Fruit fly (Drosophila melanogaster) whole organism, wandering third instar larva: Measurements from ENCODE around the gene CG14014.
A peak's percentile ranks its signal among the peaks of the same experiment; 100 is the strongest.

Experiments used
- CG9705 ChIP-seq: fragments of 200-800 bp; sonication (Bioruptor generic); optimal IDR thresholded peaks from 2 replicates; lab custom pipeline; 2018; ENCODE audit warnings: missing biosample characterization, mild to moderate bottlenecking, missing genetic modification characterization
- CrebA ChIP-seq: fragments of 200-800 bp; sonication (Bioruptor generic); optimal IDR thresholded peaks from 2 replicates; lab custom pipeline; 2016; ENCODE audit warnings: missing biosample characterization, mild to moderate bottlenecking, missing genetic modification characterization, borderline replicate concordance
- Dfd ChIP-seq: fragments of >200 bp; optimal IDR thresholded peaks from 2 replicates; lab custom pipeline; 2017; ENCODE audit warnings: missing biosample characterization, missing genetic modification characterization
- Dif ChIP-seq: fragments of 200-275, 200-300 bp; sonication (Bioruptor generic); optimal IDR thresholded peaks from 2 replicates; lab custom pipeline; 2018; ENCODE audit warnings: missing biosample characterization, missing genetic modification characterization; ENCODE audit not compliant: partially characterized antibody
- GATAd ChIP-seq: sonication (Bioruptor generic); optimal IDR thresholded peaks from 2 replicates; lab custom pipeline; 2016; ENCODE audit warnings: missing biosample characterization, missing genetic modification characterization
- HLH106 ChIP-seq: fragments of 200-800 bp; optimal IDR thresholded peaks from 3 replicates; lab custom pipeline; 2019; ENCODE audit warnings: missing biosample characterization, mild to moderate bottlenecking, missing genetic modification characterization, moderate library complexity
- Hnf4 ChIP-seq: fragments of 200-800 bp; sonication (Bioruptor generic); optimal IDR thresholded peaks from 2 replicates; lab custom pipeline; 2016; ENCODE audit warnings: missing biosample characterization, mild to moderate bottlenecking, missing genetic modification characterization
- Hr78 ChIP-seq: fragments of >200 bp; optimal IDR thresholded peaks from 2 replicates; lab custom pipeline; 2017; ENCODE audit warnings: missing biosample characterization, missing genetic modification characterization
- Hr83 ChIP-seq: fragments of 200-300 bp; sonication (Bioruptor generic); optimal IDR thresholded peaks from 2 replicates; lab custom pipeline; 2016; ENCODE audit warnings: missing biosample characterization, mild to moderate bottlenecking, missing genetic modification characterization, moderate library complexity; ENCODE audit not compliant: poor library complexity, severe bottlenecking
- Jra ChIP-seq: sonication (Bioruptor generic); optimal IDR thresholded peaks from 2 replicates; lab custom pipeline; 2016; ENCODE audit warnings: missing biosample characterization, missing genetic modification characterization
- Myc ChIP-seq: fragments of >200 bp; optimal IDR thresholded peaks from 2 replicates; lab custom pipeline; 2017
- N ChIP-seq: fragments of >200 bp; optimal IDR thresholded peaks from 2 replicates; lab custom pipeline; 2018; ENCODE audit warnings: missing biosample characterization, missing external identifiers, missing genetic modification characterization
- OdsH ChIP-seq: fragments of 200-800 bp; sonication (Bioruptor generic); optimal IDR thresholded peaks from 2 replicates; lab custom pipeline; 2016; ENCODE audit warnings: missing biosample characterization, mild to moderate bottlenecking, missing genetic modification characterization
- Rel ChIP-seq, 2 experiments: fragments of 200-800 bp; sonication (Bioruptor generic) in 1 of 2; optimal IDR thresholded peaks; 2 replicates in 1 of 2; 3 replicates in 1 of 2; lab custom pipeline; 2016 to 2019; ENCODE audit warnings: mild to moderate bottlenecking in 2 of 2, missing biosample characterization in 2 of 2, missing genetic modification characterization in 2 of 2, moderate library complexity in 1 of 2
- Vsx2 ChIP-seq: fragments of 200-300, 225-300 bp; sonication (Bioruptor generic); optimal IDR thresholded peaks from 2 replicates; lab custom pipeline; 2018; ENCODE audit warnings: missing biosample characterization, missing genetic modification characterization; ENCODE audit not compliant: partially characterized antibody
- br ChIP-seq: fragments of 200-800 bp; sonication (Bioruptor generic); optimal IDR thresholded peaks from 2 replicates; lab custom pipeline; 2016; ENCODE audit warnings: missing biosample characterization, missing genetic modification characterization
- brk ChIP-seq: fragments of 200-800 bp; sonication (Bioruptor generic); optimal IDR thresholded peaks from 2 replicates; lab custom pipeline; 2016; ENCODE audit warnings: missing biosample characterization, mild to moderate bottlenecking, missing genetic modification characterization
- dmrt93B ChIP-seq: fragments of 200-800 bp; sonication (Bioruptor generic); optimal IDR thresholded peaks from 2 replicates; lab custom pipeline; 2018; ENCODE audit warnings: missing biosample characterization, mild to moderate bottlenecking, missing genetic modification characterization
- dsf ChIP-seq: sonication (Bioruptor generic); optimal IDR thresholded peaks from 2 replicates; lab custom pipeline; 2016; ENCODE audit warnings: missing biosample characterization, missing genetic modification characterization, borderline replicate concordance
- ey ChIP-seq: fragments of 200-800 bp; sonication (Bioruptor generic); optimal IDR thresholded peaks from 2 replicates; lab custom pipeline; 2016; ENCODE audit warnings: missing biosample characterization, missing genetic modification characterization
- foxo ChIP-seq, 2 experiments: fragments of 200-800 bp; sonication (Bioruptor generic); optimal IDR thresholded peaks; 2 replicates in 1 of 2; 3 replicates in 1 of 2; lab custom pipeline; 2016 to 2017; ENCODE audit warnings: missing biosample characterization in 2 of 2, missing genetic modification characterization in 2 of 2
- fru ChIP-seq: fragments of 200-800 bp; sonication (Bioruptor generic); optimal IDR thresholded peaks from 3 replicates; lab custom pipeline; 2016; ENCODE audit warnings: missing biosample characterization, mild to moderate bottlenecking, missing genetic modification characterization
- h ChIP-seq: fragments of 200-800 bp; sonication (Bioruptor generic); optimal IDR thresholded peaks from 3 replicates; lab custom pipeline; 2016; ENCODE audit warnings: missing biosample characterization, mild to moderate bottlenecking, missing genetic modification characterization
- jim ChIP-seq: fragments of 175-275, 200-325 bp; sonication (Bioruptor generic); optimal IDR thresholded peaks from 2 replicates; lab custom pipeline; 2016; ENCODE audit warnings: missing biosample characterization, mild to moderate bottlenecking, missing genetic modification characterization
- lola ChIP-seq: fragments of >200 bp; optimal IDR thresholded peaks from 2 replicates; lab custom pipeline; 2017; ENCODE audit warnings: missing biosample characterization, missing genetic modification characterization
- psq ChIP-seq: fragments of 200-800 bp; sonication (Bioruptor generic); optimal IDR thresholded peaks from 3 replicates; lab custom pipeline; 2017; ENCODE audit warnings: missing biosample characterization, mild to moderate bottlenecking, missing genetic modification characterization, moderate library complexity
- rgr ChIP-seq: fragments of 200-800 bp; sonication (Bioruptor generic); optimal IDR thresholded peaks from 3 replicates; lab custom pipeline; 2016; ENCODE audit warnings: missing biosample characterization, mild to moderate bottlenecking, missing genetic modification characterization
- sage ChIP-seq: fragments of 200-800 bp; sonication (Bioruptor generic); optimal IDR thresholded peaks from 2 replicates; lab custom pipeline; 2016; ENCODE audit warnings: missing biosample characterization, mild to moderate bottlenecking, missing genetic modification characterization
- sv ChIP-seq: fragments of 200-800 bp; sonication (Bioruptor generic); optimal IDR thresholded peaks from 3 replicates; lab custom pipeline; 2016; ENCODE audit warnings: missing biosample characterization, missing genetic modification characterization
- tai ChIP-seq: sonication (Bioruptor generic); optimal IDR thresholded peaks from 2 replicates; lab custom pipeline; 2016; ENCODE audit warnings: missing biosample characterization, missing genetic modification characterization

The CG14014 gene

DNA sequence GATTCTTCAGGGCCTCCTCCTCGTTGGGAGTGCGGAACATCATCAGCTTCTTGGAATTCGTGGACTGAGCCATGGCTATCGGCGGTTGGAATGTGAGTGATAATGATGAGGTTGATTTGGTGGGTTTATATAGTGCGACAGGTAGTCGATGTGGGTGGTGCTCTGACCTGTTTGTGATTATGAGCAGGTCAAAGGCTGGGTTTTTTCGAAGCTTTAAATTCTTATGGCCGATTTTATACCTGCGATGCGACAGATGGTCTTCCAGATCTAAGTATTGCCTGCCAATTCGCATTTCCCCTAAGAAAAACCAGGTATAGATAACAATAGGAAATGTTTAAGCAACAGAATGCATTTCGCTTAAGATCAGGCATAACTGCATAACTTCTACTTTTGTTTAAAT, at the start of gene CG14014:
Gene CG14014, minus strand, starts transcription at position 101 of the 400 bp plus-strand sequence.
- TF ChIP-seq fru (GFP tag; lab: Kevin White, UChicago) (no peak), Dif (GFP tag; lab: Kevin White, UChicago) (no peak), Rel (GFP tag; optimal IDR thresholded peaks at IDR 0.05; lab: Kevin White, UChicago) (no peak), Rel (tag; optimal IDR thresholded peaks at IDR 0.05; lab: Kevin White, UChicago) (no peak), dmrt93B (no peak), psq (GFP tag; lab: Kevin White, UChicago) (no peak), N (GFP tag; lab: Kevin White, UChicago) (no peak), brk (GFP tag; lab: Kevin White, UChicago) (no peak), GATAd (GFP tag; lab: Kevin White, UChicago) (no peak), Jra (no peak), br (GFP tag; lab: Kevin White, UChicago) (no peak), dsf (GFP tag; lab: Kevin White, UChicago) (no peak), Hnf4 (GFP tag; lab: Kevin White, UChicago) (no peak), lola (GFP tag; lab: Kevin White, UChicago) (no peak), CrebA (GFP tag; lab: Kevin White, UChicago) (no peak), h (GFP tag; lab: Kevin White, UChicago) (no peak), sv (GFP tag; lab: Kevin White, UChicago) (no peak), HLH106 (tag; lab: Kevin White, UChicago) (no peak)
- TF ChIP-seq, all 38 proteins: peak for 0

DNA sequence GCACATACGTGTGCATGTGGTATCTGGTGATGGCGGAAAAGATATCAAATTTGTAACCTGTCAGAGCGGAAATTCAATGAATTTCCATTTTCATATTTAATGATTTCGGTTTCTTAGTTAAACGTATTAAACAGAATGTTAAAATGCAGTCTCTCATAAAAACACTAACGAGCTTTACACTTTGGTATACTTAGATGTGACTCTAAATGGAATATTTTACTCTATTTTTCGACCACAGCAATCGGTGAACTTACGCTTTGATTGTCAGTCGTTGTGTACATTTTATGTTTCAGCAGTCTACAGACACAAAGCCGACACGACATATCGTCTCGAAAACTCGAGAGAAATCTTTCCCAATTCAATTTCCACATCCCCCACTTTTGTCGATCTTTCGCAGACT, 45.9 kb upstream of the CG14014 start, which contains the start of gene CG18266:
Gene CG18266, plus strand, starts transcription at position 301 of the 400 bp plus-strand sequence.
- no peak for TF ChIP-seq OdsH (GFP tag; lab: Kevin White, UChicago)

DNA sequence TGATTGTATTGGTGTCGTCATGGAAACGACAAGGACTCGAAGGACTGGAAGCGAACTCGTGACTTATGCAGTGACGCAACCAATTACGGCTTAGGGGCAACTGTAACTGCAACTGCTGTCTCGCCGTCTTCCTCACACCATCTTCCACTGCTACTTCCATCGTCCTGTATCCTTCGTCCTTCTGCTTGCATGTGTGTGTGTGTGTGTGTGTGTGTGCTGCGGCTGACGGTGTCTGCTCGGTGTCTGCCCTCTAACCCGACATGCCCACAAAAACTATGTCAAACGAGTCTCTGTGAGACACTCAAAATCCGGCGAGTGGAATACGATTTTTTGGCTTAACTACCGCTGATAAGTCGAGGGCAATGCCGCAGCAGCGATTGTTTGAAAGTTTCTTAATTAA, 43.2 kb upstream of the CG14014 start:
- TF ChIP-seq fru (GFP tag; lab: Kevin White, UChicago) (no peak), Dfd (GFP tag; lab: Kevin White, UChicago) (peak; percentile 85)

DNA sequence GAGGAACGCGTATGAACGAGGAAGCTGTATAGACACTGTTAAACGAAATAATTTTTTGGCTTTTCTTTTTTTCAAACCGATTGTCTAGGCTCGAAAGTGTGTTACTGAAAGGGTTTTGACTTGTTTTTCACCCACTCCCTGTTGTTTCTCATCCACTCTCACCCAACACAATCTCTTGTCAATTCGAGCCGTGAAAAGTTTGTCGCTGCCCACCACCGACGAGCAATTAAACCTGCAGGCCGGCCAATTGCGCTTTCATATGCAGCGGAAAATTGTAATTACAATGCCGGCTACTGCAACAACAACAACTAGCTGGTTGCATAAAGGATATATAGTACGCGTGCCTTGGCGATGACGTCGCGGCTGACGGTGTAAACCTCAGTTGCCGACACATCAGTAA, 37.7 kb upstream of the CG14014 start, which contains the start of gene CG7251:
Gene CG7251, minus strand, starts transcription at position 101 of the 400 bp plus-strand sequence.
- no peak for TF ChIP-seq tai (GFP tag; lab: Kevin White, UChicago)
- no peak for TF ChIP-seq Dif (GFP tag; lab: Kevin White, UChicago)
- no peak for TF ChIP-seq Myc
- no peak for TF ChIP-seq Hr83
- no peak for TF ChIP-seq Vsx2 (GFP tag; lab: Kevin White, UChicago)
- TF ChIP-seq Hr78, result no peak
- no peak for TF ChIP-seq jim (GFP tag; lab: Kevin White, UChicago)
- no peak for TF ChIP-seq OdsH (GFP tag; lab: Kevin White, UChicago)
- no peak for TF ChIP-seq brk (GFP tag; lab: Kevin White, UChicago)
- TF ChIP-seq HLH106 (tag; lab: Kevin White, UChicago), result no peak
- TF ChIP-seq, all 38 proteins: peak for 0

DNA sequence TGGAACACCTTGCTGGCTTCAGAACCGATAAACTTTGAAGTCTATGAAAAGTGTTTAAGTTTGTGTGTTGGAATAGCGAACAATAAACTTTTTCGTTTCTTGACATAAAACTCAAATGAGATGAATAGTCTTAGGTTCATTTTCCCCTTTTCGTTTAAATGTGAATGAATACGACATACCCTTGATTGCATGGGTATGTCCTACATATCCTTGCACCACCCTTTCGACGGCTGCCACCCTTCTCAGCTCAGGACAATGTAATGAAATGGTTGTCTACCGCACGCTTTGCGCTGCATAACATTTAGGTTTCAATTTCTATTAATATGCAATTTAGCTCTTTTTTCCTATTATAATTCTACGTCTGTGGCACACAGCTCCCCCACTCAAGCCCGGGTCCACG, 30.4 kb upstream of the CG14014 start, which contains the start of gene CG14011:
Gene CG14011, minus strand, starts transcription at position 101 of the 400 bp plus-strand sequence.
- TF ChIP-seq CG9705 (no peak), Dif (GFP tag; lab: Kevin White, UChicago) (no peak), Dfd (GFP tag; lab: Kevin White, UChicago) (no peak)

DNA sequence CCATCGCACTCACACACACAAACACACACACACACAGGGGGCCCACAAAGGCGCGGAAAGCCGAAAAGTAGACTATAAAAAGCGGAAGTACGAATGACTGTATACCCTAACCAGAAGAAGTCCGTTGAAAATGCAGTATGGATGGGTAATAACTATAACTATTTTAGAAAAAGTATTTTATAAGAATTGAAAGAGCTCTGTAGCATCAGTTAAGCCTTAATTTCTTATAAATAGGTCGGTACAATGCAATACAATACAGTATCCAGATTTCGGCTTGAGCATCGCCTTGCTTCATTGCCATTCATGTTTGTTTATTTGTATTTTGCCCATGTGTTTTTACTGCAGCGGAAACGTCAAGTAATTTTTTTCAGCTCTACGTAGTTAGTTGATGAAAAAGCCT, 18.9 kb upstream of the CG14014 start:
- TF ChIP-seq br (GFP tag; lab: Kevin White, UChicago), result no peak
- peak; percentile 32 for TF ChIP-seq ey (GFP tag; lab: Kevin White, UChicago)
- peak; percentile 53 for TF ChIP-seq Dfd (GFP tag; lab: Kevin White, UChicago)
- peak in 1 of 2 experiments; percentile 34 for TF ChIP-seq foxo (GFP tag; optimal IDR thresholded peaks at IDR 0.05; lab: Kevin White, UChicago)
- no peak for TF ChIP-seq psq (GFP tag; lab: Kevin White, UChicago)
- peak; percentile 54 for TF ChIP-seq HLH106 (tag; lab: Kevin White, UChicago)
- TF ChIP-seq sage (GFP tag; lab: Kevin White, UChicago), result no peak
- TF ChIP-seq h (GFP tag; lab: Kevin White, UChicago), result peak; percentile 35
- TF ChIP-seq dsf (GFP tag; lab: Kevin White, UChicago), result no peak
- peak; percentile 24 for TF ChIP-seq rgr (GFP tag; lab: Kevin White, UChicago)
- peak; percentile 40 for TF ChIP-seq fru (GFP tag; lab: Kevin White, UChicago)
- peak; percentile 12 for TF ChIP-seq dmrt93B
- TF ChIP-seq OdsH (GFP tag; lab: Kevin White, UChicago), result peak; percentile 23
